Fruit fly (Drosophila melanogaster) whole organism, wandering third instar larva: ENCODE data around the gene CG15525.

Experiments used
- Hr78 ChIP-seq: fragments of >200 bp; optimal IDR thresholded peaks from 2 replicates; lab custom pipeline; 2017; ENCODE audit warnings: missing biosample characterization, missing genetic modification characterization
- Myc ChIP-seq: fragments of >200 bp; optimal IDR thresholded peaks from 2 replicates; lab custom pipeline; 2017
- fru ChIP-seq: fragments of 200-800 bp; sonication (Bioruptor generic); optimal IDR thresholded peaks from 3 replicates; lab custom pipeline; 2016; ENCODE audit warnings: missing biosample characterization, mild to moderate bottlenecking, missing genetic modification characterization

- TF ChIP-seq Hr78 (no peak), Myc (lab: Kevin White, UChicago) (no peak), fru (peak; percentile 22)
These were observed 23.5 kb upstream of the CG15525 start for dm6 chr3R:30021009-30021408.
